Fruit fly (Drosophila melanogaster): ENCODE data around the gene Gr93b.

Gr93b gene

DNA sequence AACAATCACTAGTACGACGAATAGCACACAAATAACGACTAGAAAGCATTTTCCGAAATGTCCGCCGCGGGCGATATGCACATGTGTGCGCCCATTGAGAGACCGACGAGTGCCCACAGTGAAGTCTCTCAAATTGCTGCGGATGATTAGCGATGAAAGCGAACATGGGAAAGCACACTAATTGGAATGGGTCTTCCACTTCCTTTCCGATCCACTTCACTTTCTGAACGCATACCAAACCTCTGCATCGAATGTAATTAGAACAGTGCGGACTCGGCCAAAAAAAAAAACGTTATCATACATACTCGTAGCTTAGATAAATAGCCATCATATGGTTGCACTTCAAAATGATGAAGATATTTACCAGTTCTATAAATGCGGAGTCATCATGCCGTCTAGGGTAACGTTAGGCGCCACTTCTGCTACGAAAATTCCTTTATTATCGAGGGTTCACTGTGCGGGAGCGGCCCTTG, 6.5 kb upstream of the Gr93b start (continued):
- no peak for TF ChIP-seq Sry-β (GFP tag; optimal IDR thresholded peaks at IDR 0.05)
- peak; percentile 21; the same call in 1 of the 2 replicates for TF ChIP-seq MBD-R2 (GFP tag; IDR thresholded peaks at IDR 0.05)
- TF ChIP-seq wek (GFP tag; optimal IDR thresholded peaks at IDR 0.05), result no peak
- no peak for TF ChIP-seq CG15269 (tag; optimal IDR thresholded peaks at IDR 0.05)
- TF ChIP-seq CG6689 (GFP tag; IDR thresholded peaks at IDR 0.05), result peak; percentile 36; the same call in 1 of the 2 replicates
- 0 out of 2 replicates have a peak, but pooled peaks have one; percentile 40 for TF ChIP-seq CG4404 (GFP tag; IDR thresholded peaks at IDR 0.05)
- TF ChIP-seq pan (optimal IDR thresholded peaks at IDR 0.05), result no peak
- no peak for TF ChIP-seq pan (GFP tag; optimal IDR thresholded peaks at IDR 0.05 in 1 of 2, IDR thresholded peaks at IDR 0.05 in 1 of 2)
- TF ChIP-seq CG6683 (GFP tag; optimal IDR thresholded peaks at IDR 0.05), result no peak
- no peak for TF ChIP-seq Nf-YA (GFP tag; IDR thresholded peaks at IDR 0.05)
- TF ChIP-seq fd3F (GFP tag; optimal IDR thresholded peaks at IDR 0.05), result no peak
- no peak for TF ChIP-seq stwl (tag; optimal IDR thresholded peaks at IDR 0.05)
- no peak for TF ChIP-seq Dp (GFP tag; optimal IDR thresholded peaks at IDR 0.05)
- peak; percentile 3 for TF ChIP-seq CG10431 (GFP tag; optimal IDR thresholded peaks at IDR 0.05)
- no peak for TF ChIP-seq trem (tag; optimal IDR thresholded peaks at IDR 0.05)
- TF ChIP-seq CG2129 (GFP tag; IDR thresholded peaks at IDR 0.05; ENCODE audit: partially characterized antibody), result no peak
- no peak for TF ChIP-seq disco-r (GFP tag; optimal IDR thresholded peaks at IDR 0.05)
- TF ChIP-seq CG16813 (GFP tag; IDR thresholded peaks at IDR 0.05; ENCODE audit: partially characterized antibody), result no peak
- no peak for TF ChIP-seq Oaz (GFP tag; IDR thresholded peaks at IDR 0.05)
- no peak for TF ChIP-seq CG16779 (GFP tag; IDR thresholded peaks at IDR 0.05)
- peak; percentile 6 for TF ChIP-seq CG17359 (tag; optimal IDR thresholded peaks at IDR 0.05)
- TF ChIP-seq B-H2 (GFP tag; optimal IDR thresholded peaks at IDR 0.05), result no peak
- TF ChIP-seq oc (tag; optimal IDR thresholded peaks at IDR 0.05), result peak; percentile 24
- peak; percentile 55 for TF ChIP-seq Mes4 (GFP tag; optimal IDR thresholded peaks at IDR 0.05)
- peak; percentile 34 for TF ChIP-seq unpg (GFP tag; optimal IDR thresholded peaks at IDR 0.05)
- TF ChIP-seq CG7271 (tag; optimal IDR thresholded peaks at IDR 0.05), result no peak
- TF ChIP-seq gro (GFP tag; optimal IDR thresholded peaks at IDR 0.05), result no peak
- no peak for TF ChIP-seq ranshi (GFP tag; IDR thresholded peaks at IDR 0.05)
- TF ChIP-seq CG17361 (GFP tag; IDR thresholded peaks at IDR 0.05), result peak; percentile 74
- no peak for TF ChIP-seq wor (GFP tag; IDR thresholded peaks at IDR 0.05)
- TF ChIP-seq slp2 (GFP tag; optimal IDR thresholded peaks at IDR 0.05), result peak; percentile 28
- no peak for TF ChIP-seq NFAT (GFP tag; IDR thresholded peaks at IDR 0.05)
- peak; percentile 15 for TF ChIP-seq CG6254 (GFP tag; optimal IDR thresholded peaks at IDR 0.05)
- TF ChIP-seq Dref (GFP tag; IDR thresholded peaks at IDR 0.05), result no peak
- no peak for TF ChIP-seq CG4328 (GFP tag; optimal IDR thresholded peaks at IDR 0.05)
- TF ChIP-seq CG6765 (GFP tag; optimal IDR thresholded peaks at IDR 0.05), result no peak
- TF ChIP-seq CG11560 (tag; IDR thresholded peaks at IDR 0.05), result no peak
- TF ChIP-seq salm (tag; optimal IDR thresholded peaks at IDR 0.05), result no peak
- TF ChIP-seq grau (tag; optimal IDR thresholded peaks at IDR 0.05), result peak; percentile 95
- 0 out of 2 replicates have a peak, but pooled peaks have one; percentile 24 for TF ChIP-seq chm (GFP tag; IDR thresholded peaks at IDR 0.05)
- no peak for TF ChIP-seq CG17612 (GFP tag; IDR thresholded peaks at IDR 0.05)
- peak; percentile 5 to 21 for TF ChIP-seq Pdp1 (GFP tag; optimal IDR thresholded peaks at IDR 0.05)
- no peak for TF ChIP-seq CG9817 (tag; optimal IDR thresholded peaks at IDR 0.05)
- TF ChIP-seq CG7963 (GFP tag; IDR thresholded peaks at IDR 0.05; ENCODE audit: partially characterized antibody), result no peak
- TF ChIP-seq CG1233 (GFP tag; optimal IDR thresholded peaks at IDR 0.05), result no peak
- peak; percentile 27 for TF ChIP-seq dmrt99B (tag; optimal IDR thresholded peaks at IDR 0.05)
- TF ChIP-seq vnd (GFP tag; IDR thresholded peaks at IDR 0.05; ENCODE audit: partially characterized antibody), result no peak
- TF ChIP-seq CG12299 (tag; optimal IDR thresholded peaks at IDR 0.05), result no peak
- TF ChIP-seq CG10209 (GFP tag; optimal IDR thresholded peaks at IDR 0.05), result peak; percentile 50
- no peak for TF ChIP-seq CG10543 (GFP tag; optimal IDR thresholded peaks at IDR 0.05)
